Fruit fly (Drosophila melanogaster) whole organism, prepupa: Measurements from ENCODE around the gene Jon66Ci.
A peak's percentile ranks its signal among the peaks of the same experiment; 100 is the strongest.

Source experiments
- Ets96B ChIP-seq: fragments of 200-800 bp; optimal IDR thresholded peaks from 2 replicates; lab custom pipeline; 2019; ENCODE audit warnings: missing biosample characterization, mild to moderate bottlenecking, missing genetic modification characterization, moderate library complexity
- salr ChIP-seq, 2 experiments: fragments of 200-800 bp; sonication (Bioruptor generic); optimal IDR thresholded peaks; 3 replicates each; lab custom pipeline; 2016 to 2018; ENCODE audit warnings: missing biosample characterization in 2 of 2, missing genetic modification characterization in 2 of 2, mild to moderate bottlenecking in 1 of 2

DNA sequence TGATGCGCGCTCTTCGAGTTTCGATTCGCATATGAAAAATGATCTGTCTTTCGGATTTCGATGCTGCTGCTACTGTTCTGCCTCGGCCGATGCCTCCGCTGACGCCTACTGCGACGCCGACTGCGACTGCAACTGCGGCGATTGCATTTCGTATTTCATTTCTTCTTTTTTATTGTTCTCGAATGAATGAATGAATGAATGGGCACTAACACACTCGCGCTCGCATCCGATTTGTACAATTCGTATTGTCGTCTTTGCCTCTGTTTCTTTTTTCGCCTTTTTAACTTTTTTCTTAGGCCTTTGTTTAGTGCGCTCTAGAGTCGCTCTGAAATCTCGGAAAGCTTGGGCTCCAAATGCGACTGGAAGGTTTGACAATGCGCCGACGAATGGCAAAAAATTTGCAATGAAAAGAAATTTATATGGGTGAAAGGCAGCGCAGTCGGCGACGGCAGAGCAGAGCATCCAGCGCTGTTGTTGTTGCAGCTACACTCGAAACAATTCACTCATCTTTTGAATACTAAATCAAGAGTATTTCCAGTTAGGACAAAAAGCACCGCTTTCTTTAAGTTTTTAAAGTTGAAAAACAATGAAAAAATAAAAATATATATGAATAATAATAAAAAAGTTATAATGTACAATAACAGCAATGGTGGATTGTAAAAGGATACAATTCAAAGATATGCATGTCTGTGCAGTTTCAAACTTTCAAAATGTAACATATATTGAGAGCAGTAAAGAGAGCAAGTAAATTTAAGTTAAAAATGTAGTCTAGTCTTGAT lies 30.7 kb downstream of the Jon66Ci start, which contains the start of gene CG32354:
- no peak for TF ChIP-seq Ets96B (tag; lab: Kevin White, UChicago)
- TF ChIP-seq salr (GFP tag; optimal IDR thresholded peaks at IDR 0.05; lab: Kevin White, UChicago): peak in 1 of 2 experiments; percentile 25
